Fruit fly (Drosophila melanogaster): Measurements from ENCODE around the gene bcn92.

Gene bcn92

DNA sequence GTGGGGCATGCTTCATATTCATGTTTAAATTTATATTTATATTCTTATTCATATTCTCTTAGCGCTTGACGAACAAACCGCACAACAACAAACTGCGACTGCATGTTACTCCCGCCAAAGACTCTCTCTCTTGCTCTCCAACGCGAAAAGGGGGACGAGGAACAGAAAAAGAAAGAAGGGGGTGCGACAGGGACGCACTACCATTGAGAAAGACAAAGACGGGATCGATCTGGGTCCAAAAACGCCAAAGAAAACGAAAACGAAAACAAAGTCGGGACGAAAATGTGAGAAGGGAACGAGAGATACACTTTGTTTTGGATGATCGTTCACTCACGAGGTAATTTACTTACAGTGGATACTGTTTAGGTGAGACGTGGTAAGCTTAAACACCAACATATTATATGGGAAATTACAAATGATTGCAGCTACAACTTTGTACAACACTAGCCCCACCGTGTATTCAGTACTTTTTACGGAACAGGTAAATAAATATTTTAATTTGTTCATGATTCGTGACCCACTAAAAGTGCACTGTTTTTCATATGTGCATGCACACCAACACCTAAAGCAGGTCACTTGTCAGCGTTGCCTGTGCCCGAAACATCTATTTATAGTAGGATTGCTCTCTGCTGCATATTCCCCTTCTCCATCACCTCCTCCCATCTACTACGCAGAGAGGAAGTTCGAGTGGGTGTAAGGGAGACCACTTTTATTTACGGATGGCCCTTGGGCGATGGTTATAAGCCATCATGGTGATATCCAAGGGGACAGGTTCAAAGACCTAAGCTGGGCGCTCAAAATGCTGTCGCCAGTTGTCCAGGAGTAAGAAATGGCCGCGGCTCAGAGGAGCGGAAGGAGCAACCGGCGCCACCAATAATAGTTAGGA is 27.5 kb downstream of the bcn92 start (continued):
- TF ChIP-seq onecut (GFP tag; IDR thresholded peaks at IDR 0.05) (peak; percentile 6; the same call in 1 of the 2 replicates), CG17328 (GFP tag; IDR thresholded peaks at IDR 0.05) (0 out of 2 replicates have a peak, but pooled peaks have one; percentile 38), unpg (GFP tag; optimal IDR thresholded peaks at IDR 0.05) (peak; percentile 49), bcd (GFP tag; optimal IDR thresholded peaks at IDR 0.05) (no peak), tin (GFP tag; optimal IDR thresholded peaks at IDR 0.05) (peak; percentile 20), vvl (GFP tag; IDR thresholded peaks at IDR 0.05) (peak; percentile 63; the same call in 1 of the 2 replicates), CG17361 (GFP tag; IDR thresholded peaks at IDR 0.05) (peak; percentile 63; the same call in 2 of the 3 replicates), Adf1 (GFP tag; IDR thresholded peaks at IDR 0.05) (no peak), fd102C (GFP tag; optimal IDR thresholded peaks at IDR 0.05) (no peak), CG7987 (GFP tag; optimal IDR thresholded peaks at IDR 0.05) (no peak), Dek (tag; optimal IDR thresholded peaks at IDR 0.05) (peak; percentile 6), nau (GFP tag; optimal IDR thresholded peaks at IDR 0.05) (no peak), br (optimal IDR thresholded peaks at IDR 0.05) (no peak), stc (GFP tag; IDR thresholded peaks at IDR 0.05) (no peak), CG6813 (GFP tag; optimal IDR thresholded peaks at IDR 0.05) (peak; percentile 34), Trl (optimal IDR thresholded peaks at IDR 0.05) (peak; percentile 31 to 51), Trl (GFP tag; optimal IDR thresholded peaks at IDR 0.05) (peak; percentile 31), en (GFP tag; optimal IDR thresholded peaks at IDR 0.05) (no peak), CG3065 (GFP tag; optimal IDR thresholded peaks at IDR 0.05) (no peak), hth (optimal IDR thresholded peaks at IDR 0.05) (no peak), zfh1 (GFP tag; IDR thresholded peaks at IDR 0.05) (peak; percentile 36; the same call in 1 of the 3 replicates), CG4404 (GFP tag; IDR thresholded peaks at IDR 0.05) (no peak), scrt (GFP tag; optimal IDR thresholded peaks at IDR 0.05) (no peak), E2f2 (GFP tag; IDR thresholded peaks at IDR 0.05) (no peak), CG14965 (GFP tag; optimal IDR thresholded peaks at IDR 0.05; ENCODE audit: borderline replicate concordance) (no peak), CG12391 (tag; optimal IDR thresholded peaks at IDR 0.05) (peak; percentile 49), CkIIα-i1 (GFP tag; IDR thresholded peaks at IDR 0.05) (no peak), amos (GFP tag; IDR thresholded peaks at IDR 0.05; ENCODE audit: partially characterized antibody) (no peak), CG1647 (GFP tag; optimal IDR thresholded peaks at IDR 0.05) (no peak), CG14441 (GFP tag; IDR thresholded peaks at IDR 0.05) (no peak), NK7.1 (GFP tag; optimal IDR thresholded peaks at IDR 0.05) (no peak), CG1603 (tag; optimal IDR thresholded peaks at IDR 0.05) (peak; percentile 70), CG4854 (GFP tag; optimal IDR thresholded peaks at IDR 0.05) (no peak), Side (GFP tag; optimal IDR thresholded peaks at IDR 0.05) (no peak), CG42726 (GFP tag; IDR thresholded peaks at IDR 0.05; ENCODE audit: partially characterized antibody) (no peak), fd96Cb (tag; optimal IDR thresholded peaks at IDR 0.05) (peak; percentile 42), abd-A (tag; optimal IDR thresholded peaks at IDR 0.05) (no peak), Opbp (GFP tag; IDR thresholded peaks at IDR 0.05; ENCODE audit: partially characterized antibody) (no peak), prd (optimal IDR thresholded peaks at IDR 0.05) (no peak), prd (GFP tag; IDR thresholded peaks at IDR 0.05) (peak; percentile 41; the same call in 2 of the 3 replicates), Ets97D (GFP tag; optimal IDR thresholded peaks at IDR 0.05) (no peak), CG34224 (GFP tag; IDR thresholded peaks at IDR 0.05; ENCODE audit: partially characterized antibody) (no peak), tgo (GFP tag; IDR thresholded peaks at IDR 0.05) (no peak), CG1024 (GFP tag; IDR thresholded peaks at IDR 0.05) (peak; percentile 21; the same call in 1 of the 2 replicates), org-1 (GFP tag; optimal IDR thresholded peaks at IDR 0.05) (peak; percentile 11), CG9609 (GFP tag; optimal IDR thresholded peaks at IDR 0.05) (peak; percentile 2), gem (tag; optimal IDR thresholded peaks at IDR 0.05) (peak; percentile 63), ro (GFP tag; IDR thresholded peaks at IDR 0.05) (no peak), ap (GFP tag; IDR thresholded peaks at IDR 0.05) (no peak), Dbx (GFP tag; IDR thresholded peaks at IDR 0.05) (no peak)

Measured in whole organism, embryonic.